Worm (Caenorhabditis elegans) whole organism, mixed stage, embryonic: ENCODE results near the gene cup-4.

ENCODE experiments used
- M03D4.4 ChIP-seq: sonication (generic microtip); optimal IDR thresholded peaks from 2 replicates; lab custom pipeline; 2017; ENCODE audit warnings: mild to moderate bottlenecking, missing genetic modification characterization, missing compliant biosample characterization
- bed-3 ChIP-seq: fragments of 200-800 bp; sonication (Bioruptor generic); optimal IDR thresholded peaks from 3 replicates; lab custom pipeline; 2018; ENCODE audit warnings: mild to moderate bottlenecking, missing genetic modification characterization, moderate library complexity, missing compliant biosample characterization
- blmp-1 ChIP-seq: fragments of 150-350 bp; optimal IDR thresholded peaks from 2 replicates; lab custom pipeline; 2014; ENCODE audit warnings: missing biosample characterization, missing genetic modification characterization
- ceh-39 ChIP-seq: fragments of 150-350 bp; optimal IDR thresholded peaks from 2 replicates; lab custom pipeline; 2014; ENCODE audit warnings: missing biosample characterization, missing genetic modification characterization
- ceh-43 ChIP-seq: fragments of 200-800 bp; sonication (Bioruptor generic); optimal IDR thresholded peaks from 2 replicates; lab custom pipeline; 2018; ENCODE audit warnings: mild to moderate bottlenecking, missing genetic modification characterization, moderate library complexity, missing compliant biosample characterization
- ces-1 ChIP-seq: fragments of 150-350 bp; optimal IDR thresholded peaks from 2 replicates; lab custom pipeline; 2014; ENCODE audit warnings: missing biosample characterization, missing genetic modification reagents, missing genetic modification characterization
- drap-1 ChIP-seq: fragments of 200-800 bp; sonication (Bioruptor generic); optimal IDR thresholded peaks from 3 replicates; lab custom pipeline; 2018; ENCODE audit warnings: mild to moderate bottlenecking, missing genetic modification characterization, missing compliant biosample characterization
- elt-1 ChIP-seq: sonication (generic microtip); optimal IDR thresholded peaks from 2 replicates; lab custom pipeline; 2017; ENCODE audit warnings: missing genetic modification characterization, mild to moderate bottlenecking, missing compliant biosample characterization, antibody characterized with exemption, moderate library complexity, borderline replicate concordance; ENCODE audit not compliant: insufficient read depth
- elt-3 ChIP-seq: fragments of 150-350 bp; optimal IDR thresholded peaks from 2 replicates; lab custom pipeline; 2014; ENCODE audit warnings: missing biosample characterization, missing genetic modification characterization
- flh-1 ChIP-seq: fragments of 200-800 bp; sonication (Bioruptor generic); optimal IDR thresholded peaks from 2 replicates; lab custom pipeline; 2018; ENCODE audit warnings: mild to moderate bottlenecking, missing genetic modification characterization, moderate library complexity, missing compliant biosample characterization
- ham-2 ChIP-seq: fragments of 200-800 bp; sonication (Bioruptor generic); optimal IDR thresholded peaks from 2 replicates; lab custom pipeline; 2018; ENCODE audit warnings: mild to moderate bottlenecking, missing genetic modification characterization, missing compliant biosample characterization
- hlh-1 ChIP-seq: fragments of 150-350 bp; optimal IDR thresholded peaks from 2 replicates; lab custom pipeline; 2014; ENCODE audit warnings: missing biosample characterization, missing genetic modification reagents, missing genetic modification characterization
- lin-13 ChIP-seq: fragments of 150-350 bp; optimal IDR thresholded peaks from 2 replicates; lab custom pipeline; 2014; ENCODE audit warnings: missing biosample characterization, missing genetic modification characterization
- lsy-2 ChIP-seq: fragments of 150-350 bp; optimal IDR thresholded peaks from 2 replicates; lab custom pipeline; 2014; ENCODE audit warnings: missing biosample characterization, missing genetic modification characterization
- mab-5 ChIP-seq: fragments of 150-350 bp; optimal IDR thresholded peaks from 2 replicates; lab custom pipeline; 2014; ENCODE audit warnings: missing biosample characterization, missing genetic modification characterization
- mep-1 ChIP-seq: fragments of 150-350 bp; optimal IDR thresholded peaks from 2 replicates; lab custom pipeline; 2017; ENCODE audit warnings: missing biosample characterization, missing genetic modification reagents, missing genetic modification characterization, inconsistent platforms
- mls-2 ChIP-seq: sonication (generic microtip); optimal IDR thresholded peaks from 2 replicates; lab custom pipeline; 2016; ENCODE audit warnings: mild to moderate bottlenecking, missing genetic modification characterization, moderate library complexity, missing compliant biosample characterization
- nhr-237 ChIP-seq: fragments of 150-350 bp; optimal IDR thresholded peaks from 2 replicates; lab custom pipeline; 2014; ENCODE audit warnings: missing biosample characterization, missing genetic modification characterization
- nhr-28 ChIP-seq: fragments of 150-350 bp; optimal IDR thresholded peaks from 2 replicates; lab custom pipeline; 2014; ENCODE audit warnings: missing biosample characterization, missing genetic modification characterization
- nhr-76 ChIP-seq: sonication (generic microtip); optimal IDR thresholded peaks from 2 replicates; lab custom pipeline; 2017; ENCODE audit warnings: missing biosample characterization, missing genetic modification characterization
- pha-4 ChIP-seq: fragments of 150-350 bp; optimal IDR thresholded peaks from 2 replicates; lab custom pipeline; 2018; ENCODE audit warnings: missing biosample characterization, missing genetic modification reagents, missing genetic modification characterization
- sptf-1 ChIP-seq: sonication (generic microtip); optimal IDR thresholded peaks from 2 replicates; lab custom pipeline; 2017; ENCODE audit warnings: mild to moderate bottlenecking, missing genetic modification characterization, moderate library complexity, missing compliant biosample characterization
- tbx-8 ChIP-seq: fragments of 200-800 bp; sonication (Bioruptor generic); optimal IDR thresholded peaks from 2 replicates; lab custom pipeline; 2018; ENCODE audit warnings: mild to moderate bottlenecking, missing genetic modification characterization, moderate library complexity, missing compliant biosample characterization
- unc-120 ChIP-seq: sonication (generic microtip); optimal IDR thresholded peaks from 2 replicates; lab custom pipeline; 2017; ENCODE audit warnings: missing genetic modification characterization, missing compliant biosample characterization; ENCODE audit not compliant: poor library complexity, severe bottlenecking
- unc-39 ChIP-seq: fragments of 150-350 bp; optimal IDR thresholded peaks from 2 replicates; lab custom pipeline; 2014; ENCODE audit warnings: missing biosample characterization, missing genetic modification characterization
- unc-62 ChIP-seq: fragments of 150-350 bp; optimal IDR thresholded peaks from 2 replicates; lab custom pipeline; 2014; ENCODE audit warnings: missing biosample characterization, missing genetic modification reagents, missing genetic modification characterization
- zip-8 ChIP-seq: fragments of 150-350 bp; optimal IDR thresholded peaks from 2 replicates; lab custom pipeline; 2014; ENCODE audit warnings: missing biosample characterization, missing genetic modification characterization

The cup-4 gene

DNA sequence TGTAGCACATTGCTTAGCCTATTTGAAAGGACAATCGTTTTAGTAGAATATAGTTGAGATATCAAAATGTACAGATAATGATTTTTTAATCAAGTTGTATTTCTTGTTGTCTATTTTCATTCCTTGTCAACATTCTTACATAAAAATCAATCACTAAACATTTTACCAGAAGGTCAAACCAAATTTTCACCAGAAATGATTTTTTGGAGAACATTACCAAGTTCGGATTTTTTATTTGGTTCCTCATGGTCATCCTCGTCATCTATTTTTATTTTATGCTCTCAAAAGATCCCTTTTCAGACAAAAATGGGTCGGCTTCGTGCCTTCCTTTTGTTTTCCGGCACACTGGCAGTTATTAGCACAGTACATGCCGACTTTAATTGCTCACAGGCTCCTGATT is 7.2 kb downstream of the cup-4 start, which contains the start of gene tyr-1:
Gene tyr-1 (plus strand): TSS at position 301 of the 400 bp plus-strand sequence.
- no peak for TF ChIP-seq tbx-8 (GFP tag; lab: Kevin White, UChicago)
- TF ChIP-seq ham-2 (GFP tag; lab: Kevin White, UChicago), result no peak
- no peak for TF ChIP-seq nhr-28 (tag; lab: Kevin White, UChicago)
- no peak for TF ChIP-seq flh-1 (GFP tag; lab: Kevin White, UChicago)
- no peak for TF ChIP-seq nhr-237

ce11 chrIII:7877090-7877489 is 10.8 kb downstream of the cup-4 start:
- no peak for TF ChIP-seq blmp-1
- TF ChIP-seq mls-2 (tag; lab: Kevin White, UChicago), result no peak
- no peak for TF ChIP-seq unc-39
- no peak for TF ChIP-seq elt-1 (tag; lab: Kevin White, UChicago)
- no peak for TF ChIP-seq ham-2 (GFP tag; lab: Kevin White, UChicago)
- no peak for TF ChIP-seq M03D4.4 (tag; lab: Kevin White, UChicago)
- no peak for TF ChIP-seq elt-3 (tag; lab: Kevin White, UChicago)
- TF ChIP-seq bed-3 (GFP tag; lab: Kevin White, UChicago), result no peak

DNA sequence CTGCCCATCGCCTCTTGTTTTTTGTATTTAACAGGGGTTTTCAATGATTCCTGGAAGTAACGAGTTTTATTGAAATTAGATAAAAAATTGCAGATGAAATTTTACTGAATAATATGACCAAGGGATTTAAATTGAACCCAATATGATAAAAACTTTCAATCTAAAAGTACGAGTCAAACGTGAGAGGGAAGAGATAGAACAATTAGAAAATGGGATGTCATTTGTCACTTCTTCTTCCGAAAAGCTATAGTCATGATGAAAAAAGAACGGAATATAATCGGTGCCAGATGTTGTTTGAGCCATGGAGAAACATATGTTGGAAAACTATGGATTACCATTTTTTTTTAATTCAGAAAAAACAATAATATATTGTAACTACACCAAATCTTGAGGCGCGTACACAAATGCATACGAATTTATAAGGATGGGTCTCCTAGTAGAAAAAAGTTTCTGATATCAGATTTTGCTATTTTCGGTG is 12.6 kb downstream of the cup-4 start, which contains the start of gene sup-18:
Gene sup-18 (minus strand): TSS at position 51 of the 478 bp plus-strand sequence.
- TF ChIP-seq ces-1 (GFP tag; lab: Kevin White, UChicago), result no peak
- no peak for TF ChIP-seq ham-2 (GFP tag; lab: Kevin White, UChicago)
- no peak for TF ChIP-seq ceh-43 (GFP tag; lab: Kevin White, UChicago)
- TF ChIP-seq bed-3 (GFP tag; lab: Kevin White, UChicago), result no peak
- TF ChIP-seq unc-39, result no peak
- TF ChIP-seq elt-1 (tag; lab: Kevin White, UChicago), result no peak
- no peak for TF ChIP-seq pha-4 (tag; lab: Kevin White, UChicago)
- TF ChIP-seq mls-2 (tag; lab: Kevin White, UChicago), result no peak
- TF ChIP-seq lin-13, result no peak
- TF ChIP-seq nhr-76 (tag; lab: Kevin White, UChicago), result no peak
- no peak for TF ChIP-seq mep-1 (tag; lab: Kevin White, UChicago)
- no peak for TF ChIP-seq ceh-39 (tag; lab: Kevin White, UChicago)

DNA sequence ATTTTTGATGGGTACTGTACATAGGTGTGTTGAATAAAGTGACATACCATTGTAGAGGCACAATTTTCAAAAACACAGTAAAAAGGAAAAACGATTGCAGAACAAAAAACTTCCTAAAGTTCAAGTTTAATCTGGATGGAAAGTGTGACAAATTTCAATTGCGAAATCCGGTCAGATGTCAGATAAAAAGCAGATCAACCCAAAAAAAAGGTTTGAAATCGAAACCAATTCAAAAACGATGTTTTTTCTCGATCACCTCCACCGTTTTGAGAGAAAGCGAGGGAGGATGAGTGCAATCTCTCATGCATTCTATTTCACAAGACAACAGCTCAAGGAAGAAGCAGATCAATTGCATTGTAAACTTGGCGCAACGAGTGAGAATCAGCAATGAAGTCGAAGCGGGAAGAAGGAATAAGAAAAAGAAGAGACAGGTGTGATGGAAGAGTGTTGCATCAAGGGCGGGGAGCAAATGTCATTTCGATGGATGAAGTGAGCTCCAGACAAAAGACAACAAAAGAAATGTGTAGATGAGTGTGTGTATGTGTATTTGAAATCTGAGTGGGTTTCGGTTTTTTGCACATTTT is 13.9 kb downstream of the cup-4 start:
- peak; percentile 57 for TF ChIP-seq unc-120 (tag; lab: Kevin White, UChicago)
- no peak for TF ChIP-seq mep-1 (tag; lab: Kevin White, UChicago)
- no peak for TF ChIP-seq blmp-1
- TF ChIP-seq hlh-1, result peak; percentile 75
- no peak for TF ChIP-seq drap-1 (GFP tag; lab: Kevin White, UChicago)
- peak; percentile 46 for TF ChIP-seq unc-62 (GFP tag; lab: Kevin White, UChicago)
- TF ChIP-seq, all 35 proteins: peak for 3

DNA sequence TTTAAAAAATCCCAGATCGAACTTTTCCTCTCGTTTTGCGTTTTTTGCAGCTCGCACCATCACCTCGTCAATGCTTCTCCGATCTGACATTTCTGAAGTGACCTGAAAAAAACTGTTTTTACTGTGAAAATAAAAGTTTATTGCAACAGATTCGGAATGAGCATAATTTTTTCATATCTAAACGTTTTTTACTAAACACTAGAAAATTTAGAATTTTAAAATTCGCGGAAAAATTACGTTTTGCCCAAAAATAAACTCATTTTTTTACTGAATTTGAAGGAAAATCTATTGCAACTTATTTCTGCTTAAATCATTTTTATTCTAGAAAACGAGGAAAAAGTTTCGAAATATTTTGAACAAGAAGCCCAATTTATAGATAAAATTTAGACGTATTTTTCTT is 16.6 kb downstream of the cup-4 start, which contains the start of gene ZK688.9:
Gene ZK688.9 (minus strand): TSS at position 101 of the 400 bp plus-strand sequence.
- no peak for TF ChIP-seq mep-1 (tag; lab: Kevin White, UChicago)
- TF ChIP-seq, all 35 proteins: peak for 0

ce11 chrIII:7884863-7885262 is 18.6 kb downstream of the cup-4 start, which contains the start of gene ZK688.11:
ZK688.11 (minus strand) TSS chrIII:7884963.
- TF ChIP-seq nhr-28 (tag; lab: Kevin White, UChicago) (no peak), mab-5 (tag; lab: Kevin White, UChicago) (no peak), lsy-2 (tag; lab: Kevin White, UChicago) (no peak), unc-39 (no peak), hlh-1 (no peak), sptf-1 (tag; lab: Kevin White, UChicago) (no peak), unc-62 (GFP tag; lab: Kevin White, UChicago) (no peak), zip-8 (tag; lab: Kevin White, UChicago) (no peak)
